Worm (Caenorhabditis elegans) whole organism, L3 larva: Measurements from ENCODE around the gene twk-49.

ENCODE experiments used
- R02D3.7 ChIP-seq: fragments of 150-350 bp; optimal IDR thresholded peaks from 2 replicates; lab custom pipeline; 2014; ENCODE audit warnings: missing biosample characterization, missing genetic modification characterization
- aly-2 ChIP-seq: fragments of 150-350 bp; optimal IDR thresholded peaks from 2 replicates; lab custom pipeline; 2014; ENCODE audit warnings: missing biosample characterization, missing genetic modification characterization
- ama-1 ChIP-seq: fragments of 150-350 bp; optimal IDR thresholded peaks from 2 replicates; lab custom pipeline; 2018
- ceh-16 ChIP-seq: sonication (generic microtip); optimal IDR thresholded peaks from 2 replicates; lab custom pipeline; 2017; ENCODE audit warnings: missing biosample characterization, missing genetic modification characterization
- ceh-28 ChIP-seq: fragments of 150-350 bp; optimal IDR thresholded peaks from 2 replicates; lab custom pipeline; 2014; ENCODE audit warnings: missing biosample characterization, missing genetic modification reagents, missing genetic modification characterization
- ceh-9 ChIP-seq: sonication (generic microtip); optimal IDR thresholded peaks from 2 replicates; lab custom pipeline; 2018; ENCODE audit warnings: missing biosample characterization, missing genetic modification characterization
- daf-12 ChIP-seq: fragments of 150-350 bp; optimal IDR thresholded peaks from 2 replicates; lab custom pipeline; 2014; ENCODE audit warnings: missing biosample characterization, missing genetic modification reagents, missing genetic modification characterization
- egl-27 ChIP-seq: sonication (generic microtip); optimal IDR thresholded peaks from 4 replicates; lab custom pipeline; 2017; ENCODE audit warnings: missing biosample characterization, missing genetic modification reagents, missing genetic modification characterization
- egl-5 ChIP-seq: fragments of 150-350 bp; optimal IDR thresholded peaks from 2 replicates; lab custom pipeline; 2017; ENCODE audit warnings: missing biosample characterization, missing genetic modification reagents, missing genetic modification characterization, inconsistent platforms
- elt-1 ChIP-seq: fragments of 150-350 bp; optimal IDR thresholded peaks from 2 replicates; lab custom pipeline; 2014; ENCODE audit warnings: missing biosample characterization, missing genetic modification characterization
- elt-2 ChIP-seq: sonication (generic microtip); optimal IDR thresholded peaks from 2 replicates; lab custom pipeline; 2016; ENCODE audit warnings: missing genetic modification reagents, mild to moderate bottlenecking, missing genetic modification characterization, missing compliant biosample characterization
- eor-1 ChIP-seq, 2 experiments: fragments of 150-350 bp; optimal IDR thresholded peaks; 2 replicates each; lab custom pipeline; 2014 to 2018; ENCODE audit warnings: missing biosample characterization in 2 of 2, missing genetic modification characterization in 2 of 2
- fkh-2 ChIP-seq: fragments of 150-350 bp; optimal IDR thresholded peaks from 2 replicates; lab custom pipeline; 2014; ENCODE audit warnings: missing biosample characterization, missing genetic modification reagents, missing genetic modification characterization
- fos-1 ChIP-seq: fragments of 150-350 bp; optimal IDR thresholded peaks from 2 replicates; lab custom pipeline; 2014; ENCODE audit warnings: missing biosample characterization, missing genetic modification characterization
- hmg-11 ChIP-seq: sonication (generic microtip); optimal IDR thresholded peaks from 2 replicates; lab custom pipeline; 2016; ENCODE audit warnings: missing genetic modification characterization, missing compliant biosample characterization
- jun-1 ChIP-seq: fragments of 150-350 bp; optimal IDR thresholded peaks from 2 replicates; lab custom pipeline; 2014; ENCODE audit warnings: missing biosample characterization, missing genetic modification reagents, missing genetic modification characterization
- lin-15B ChIP-seq: fragments of 150-350 bp; optimal IDR thresholded peaks from 2 replicates; lab custom pipeline; 2014; ENCODE audit warnings: missing biosample characterization, missing genetic modification characterization
- lin-39 ChIP-seq: fragments of 150-350 bp; optimal IDR thresholded peaks from 2 replicates; lab custom pipeline; 2018; ENCODE audit warnings: missing biosample characterization, missing genetic modification reagents, missing genetic modification characterization
- mdl-1 ChIP-seq: fragments of 150-350 bp; optimal IDR thresholded peaks from 2 replicates; lab custom pipeline; 2014; ENCODE audit warnings: missing biosample characterization, missing genetic modification characterization
- mml-1 ChIP-seq: fragments of 150-350 bp; sonication (generic microtip); optimal IDR thresholded peaks from 3 replicates; lab custom pipeline; 2014; ENCODE audit warnings: missing biosample characterization, missing genetic modification characterization
- nhr-12 ChIP-seq: fragments of 150-350 bp; optimal IDR thresholded peaks from 2 replicates; lab custom pipeline; 2014; ENCODE audit warnings: missing biosample characterization, missing genetic modification characterization
- nhr-23 ChIP-seq: fragments of 150-350 bp; optimal IDR thresholded peaks from 2 replicates; lab custom pipeline; 2014; ENCODE audit warnings: missing biosample characterization, missing genetic modification reagents, missing genetic modification characterization
- nhr-43 ChIP-seq: sonication (generic microtip); optimal IDR thresholded peaks from 2 replicates; lab custom pipeline; 2016; ENCODE audit warnings: mild to moderate bottlenecking, missing genetic modification characterization, missing compliant biosample characterization; ENCODE audit not compliant: poor library complexity, severe bottlenecking
- nhr-67 ChIP-seq: fragments of 150-350 bp; optimal IDR thresholded peaks from 2 replicates; lab custom pipeline; 2014; ENCODE audit warnings: missing biosample characterization, missing genetic modification characterization
- nhr-76 ChIP-seq: fragments of 150-350 bp; sonication (generic microtip); optimal IDR thresholded peaks from 5 replicates; lab custom pipeline; 2014; ENCODE audit warnings: missing biosample characterization, missing genetic modification characterization
- nhr-77 ChIP-seq: fragments of 150-350 bp; optimal IDR thresholded peaks from 2 replicates; lab custom pipeline; 2014; ENCODE audit warnings: missing biosample characterization, missing genetic modification characterization
- pha-4 ChIP-seq: fragments of 150-350 bp; optimal IDR thresholded peaks from 2 replicates; lab custom pipeline; 2014; ENCODE audit warnings: missing biosample characterization, missing genetic modification reagents, missing genetic modification characterization
- pqm-1 ChIP-seq: fragments of 150-350 bp; optimal IDR thresholded peaks from 2 replicates; lab custom pipeline; 2017; ENCODE audit warnings: missing biosample characterization, missing genetic modification characterization, inconsistent platforms
- sea-2 ChIP-seq: fragments of 150-350 bp; sonication (generic microtip); optimal IDR thresholded peaks from 4 replicates; lab custom pipeline; 2014; ENCODE audit warnings: missing biosample characterization, missing genetic modification reagents, missing genetic modification characterization
- skn-1 ChIP-seq: fragments of 150-350 bp; optimal IDR thresholded peaks from 2 replicates; lab custom pipeline; 2014; ENCODE audit warnings: missing biosample characterization, missing genetic modification characterization
- snpc-4 ChIP-seq: fragments of 150-350 bp; optimal IDR thresholded peaks from 2 replicates; lab custom pipeline; 2014; ENCODE audit warnings: missing biosample characterization, missing genetic modification characterization
- unc-39 ChIP-seq: sonication (generic microtip); optimal IDR thresholded peaks from 4 replicates; lab custom pipeline; 2017; ENCODE audit warnings: missing biosample characterization, missing genetic modification characterization
- unc-62 ChIP-seq: fragments of 150-350 bp; sonication (generic microtip); optimal IDR thresholded peaks from 4 replicates; lab custom pipeline; 2014; ENCODE audit warnings: missing biosample characterization, missing genetic modification reagents, missing genetic modification characterization
- ztf-11 ChIP-seq: fragments of 150-350 bp; optimal IDR thresholded peaks from 2 replicates; lab custom pipeline; 2014; ENCODE audit warnings: missing biosample characterization, missing genetic modification characterization
- ztf-4 ChIP-seq: fragments of 150-350 bp; optimal IDR thresholded peaks from 2 replicates; lab custom pipeline; 2014; ENCODE audit warnings: missing biosample characterization, missing genetic modification characterization

twk-49 gene

DNA sequence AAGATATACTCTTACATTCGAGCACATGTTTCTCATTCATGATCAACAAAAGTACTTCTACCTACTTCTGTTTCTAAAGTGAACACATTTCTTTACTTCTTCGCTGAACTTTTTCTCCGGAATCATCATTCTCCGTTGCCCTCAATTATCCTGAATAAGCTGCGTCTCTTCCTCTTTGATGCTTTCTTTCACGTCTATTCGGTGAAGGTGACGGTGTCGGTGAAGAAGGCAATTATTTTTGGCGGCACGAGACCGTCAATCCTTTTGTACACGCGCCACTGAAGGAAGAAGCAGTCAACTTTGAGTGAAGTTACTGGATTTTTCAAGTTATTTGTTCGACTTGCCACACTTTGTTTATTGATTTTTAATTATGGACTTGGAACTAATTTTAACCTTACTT lies 32.6 kb upstream of the twk-49 start, which contains the start of gene abch-1:
Gene abch-1 (minus strand): TSS at position 101 of the 400 bp plus-strand sequence.
- no peak for TF ChIP-seq jun-1 (tag; lab: Kevin White, UChicago)
- no peak for TF ChIP-seq nhr-43
- no peak for TF ChIP-seq mml-1 (tag; lab: Kevin White, UChicago)
- no peak for TF ChIP-seq nhr-23
- no peak for TF ChIP-seq nhr-67 (tag; lab: Kevin White, UChicago)
- TF ChIP-seq skn-1 (tag; lab: Kevin White, UChicago) = no peak
- no peak for TF ChIP-seq nhr-12 (tag; lab: Kevin White, UChicago)
- TF ChIP-seq unc-62 (GFP tag; lab: Kevin White, UChicago) = no peak
- no peak for TF ChIP-seq daf-12

DNA sequence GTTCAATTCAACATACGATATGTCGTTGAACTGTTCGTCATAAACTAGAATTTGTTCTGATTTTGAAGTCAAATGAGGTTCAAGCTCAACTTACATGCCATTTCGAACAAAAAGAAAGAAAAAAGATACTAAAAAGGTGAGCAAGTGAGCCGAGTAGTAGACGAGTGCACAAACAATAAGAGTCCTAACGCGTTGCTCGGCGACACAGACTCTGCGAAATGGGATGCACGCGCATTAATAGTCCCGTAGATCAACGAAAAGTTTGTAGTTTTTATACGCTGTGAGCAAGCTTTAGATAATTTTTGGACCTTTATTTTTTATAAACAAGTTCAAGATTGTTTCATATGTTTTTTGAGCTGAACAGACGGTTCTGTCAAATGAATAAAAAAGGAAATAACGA lies 29.7 kb upstream of the twk-49 start, which contains the start of gene C56E6.4:
Gene C56E6.4 (minus strand): TSS at position 101 of the 400 bp plus-strand sequence.
- no peak for TF ChIP-seq hmg-11 (tag; lab: Kevin White, UChicago)
- TF ChIP-seq fkh-2 (tag; lab: Kevin White, UChicago) = no peak
- no peak for TF ChIP-seq ceh-28 (tag; lab: Kevin White, UChicago)
- no peak for TF ChIP-seq egl-5
- no peak for TF ChIP-seq nhr-43
- TF ChIP-seq nhr-77 (tag; lab: Kevin White, UChicago) = no peak
- no peak for TF ChIP-seq nhr-23
- no peak for TF ChIP-seq ceh-9 (tag; lab: Kevin White, UChicago)
- no peak for TF ChIP-seq egl-27
- no peak for TF ChIP-seq ztf-11 (tag; lab: Kevin White, UChicago)
- no peak for TF ChIP-seq unc-39 (tag; lab: Kevin White, UChicago)
- TF ChIP-seq unc-62 (GFP tag; lab: Kevin White, UChicago) = no peak
- no peak for TF ChIP-seq eor-1 (tag; optimal IDR thresholded peaks at IDR 0.05; lab: Kevin White, UChicago)
- no peak for TF ChIP-seq fos-1 (tag; lab: Kevin White, UChicago)
- no peak for TF ChIP-seq ceh-16

DNA sequence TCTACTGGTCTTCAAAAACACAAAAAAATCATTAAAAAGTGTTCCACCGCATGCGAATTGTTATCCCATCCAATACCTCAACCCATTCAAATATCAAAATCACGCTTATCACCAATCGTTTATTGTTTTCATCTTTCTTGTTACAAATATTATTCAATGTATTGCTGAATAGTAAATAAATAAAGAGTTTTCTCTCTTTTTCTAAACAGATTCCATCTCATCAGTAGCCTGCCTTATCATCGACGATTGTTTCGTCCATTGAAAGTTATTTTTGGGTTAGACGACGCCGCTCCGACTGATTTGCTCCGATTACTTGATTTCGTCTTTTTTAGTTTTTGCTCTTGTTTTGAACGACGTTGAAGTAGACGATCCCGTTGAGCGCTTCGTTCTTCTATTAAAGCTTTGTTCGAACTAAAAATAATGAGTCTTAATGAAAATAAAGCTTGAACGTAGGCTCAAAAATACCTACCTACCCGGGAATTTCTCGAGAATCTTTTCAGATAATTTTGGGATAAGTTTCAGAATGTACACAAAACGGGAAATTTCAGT lies 27.2 kb upstream of the twk-49 start:
- TF ChIP-seq jun-1 (tag; lab: Kevin White, UChicago) (no peak), snpc-4 (tag; lab: Kevin White, UChicago) (no peak), daf-12 (no peak), elt-2 (tag; lab: Kevin White, UChicago) (peak; percentile 1), ceh-16 (no peak), skn-1 (tag; lab: Kevin White, UChicago) (no peak), ama-1 (lab: Kevin White, UChicago) (peak; percentile 67), pha-4 (peak; percentile 1), ceh-28 (tag; lab: Kevin White, UChicago) (peak; percentile 30), R02D3.7 (tag; lab: Kevin White, UChicago) (no peak)
- TF ChIP-seq, all 47 proteins: peak for 4

ce11 chrII:6524501-6524977 lies 25.6 kb upstream of the twk-49 start, which contains the start of gene C56E6.2:
Gene C56E6.2 (plus strand): TSS chrII:6524927.
- TF ChIP-seq skn-1 (tag; lab: Kevin White, UChicago) (no peak), elt-2 (tag; lab: Kevin White, UChicago) (peak; percentile 57), pqm-1 (tag; lab: Kevin White, UChicago) (peak; percentile 28)

ce11 chrII:6523940-6524339 lies 25.0 kb upstream of the twk-49 start:
- no peak for TF ChIP-seq daf-12
- no peak for TF ChIP-seq lin-15B (tag; lab: Kevin White, UChicago)
- no peak for TF ChIP-seq lin-39
- no peak for TF ChIP-seq ceh-16
- no peak for TF ChIP-seq ztf-4
- TF ChIP-seq aly-2 = no peak
- TF ChIP-seq nhr-76 (tag; lab: Kevin White, UChicago) = no peak
- no peak for TF ChIP-seq unc-62 (GFP tag; lab: Kevin White, UChicago)
- TF ChIP-seq mdl-1 = no peak
- TF ChIP-seq elt-1 (tag; lab: Kevin White, UChicago) = no peak
- TF ChIP-seq eor-1 (tag; optimal IDR thresholded peaks at IDR 0.05; lab: Kevin White, UChicago) = no peak
- TF ChIP-seq skn-1 (tag; lab: Kevin White, UChicago) = no peak
- TF ChIP-seq nhr-77 (tag; lab: Kevin White, UChicago) = no peak
- TF ChIP-seq elt-2 (tag; lab: Kevin White, UChicago) = no peak
- no peak for TF ChIP-seq hmg-11 (tag; lab: Kevin White, UChicago)
- TF ChIP-seq jun-1 (tag; lab: Kevin White, UChicago) = no peak
- no peak for TF ChIP-seq ceh-28 (tag; lab: Kevin White, UChicago)
- TF ChIP-seq sea-2 (GFP tag; lab: Kevin White, UChicago) = no peak
